Worm (Caenorhabditis elegans): ENCODE results near the gene nlp-36.

nlp-36 gene

DNA sequence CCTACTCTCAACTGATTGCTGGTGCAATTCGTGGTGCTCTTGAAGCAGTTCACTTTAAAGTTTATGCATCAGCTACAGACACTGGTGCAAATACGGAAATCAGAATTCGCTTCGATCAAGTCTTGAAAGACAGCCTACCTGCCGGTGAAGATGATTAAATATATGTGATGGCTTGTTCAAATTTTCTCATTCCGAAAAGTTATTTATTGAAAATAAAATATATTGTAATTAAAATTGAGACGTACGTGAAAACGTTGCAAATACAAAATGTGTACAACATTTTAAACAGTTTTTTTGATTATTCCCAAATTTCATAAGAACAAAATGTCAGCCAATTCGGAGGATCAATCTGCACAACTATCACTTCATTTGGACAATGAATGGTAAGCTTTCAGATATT is 38.3 kb downstream of the nlp-36 start, which contains the start of gene ZK1098.6:
TSS of gene ZK1098.6 (plus strand) at position 301 of the 400 bp plus-strand sequence.
- TF ChIP-seq lin-39 (tag; optimal IDR thresholded peaks at IDR 0.05), result no peak
- no peak for TF ChIP-seq crh-2 (tag; optimal IDR thresholded peaks at IDR 0.05)
- no peak for TF ChIP-seq zag-1 (tag; optimal IDR thresholded peaks at IDR 0.05)
- TF ChIP-seq blmp-1 (tag; optimal IDR thresholded peaks at IDR 0.05; ENCODE audit: insufficient read depth), result no peak
- no peak for TF ChIP-seq ama-1 (optimal IDR thresholded peaks at IDR 0.05)

DNA sequence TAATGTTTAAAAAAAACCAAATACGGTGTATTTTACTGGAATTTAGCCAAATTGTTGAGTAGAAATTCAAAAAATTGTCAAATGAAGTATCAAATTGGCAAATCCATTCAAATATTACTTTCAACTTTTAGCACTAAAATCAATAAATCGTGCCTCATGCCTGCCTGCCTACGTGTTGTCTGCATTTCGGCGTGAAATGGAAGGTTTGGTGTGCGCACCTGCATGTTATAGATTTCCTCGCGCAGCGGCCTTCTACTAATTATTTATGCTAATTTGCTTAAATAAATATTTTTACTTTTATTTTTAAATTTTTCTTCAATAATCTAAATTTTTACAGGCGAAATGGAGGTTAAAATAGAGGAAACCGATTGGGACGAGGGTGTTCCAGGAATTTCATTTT is 40.3 kb downstream of the nlp-36 start, which contains the start of gene ZK1098.2:
TSS of gene ZK1098.2 (plus strand) at position 336 of the 400 bp plus-strand sequence.
- TF ChIP-seq mab-5 (tag; optimal IDR thresholded peaks at IDR 0.05), result no peak
- TF ChIP-seq nhr-6 (tag; optimal IDR thresholded peaks at IDR 0.05), result no peak
- peak in 1 of 2 experiments; percentile 56 for TF ChIP-seq lsy-2 (tag; optimal IDR thresholded peaks at IDR 0.05)
- TF ChIP-seq crh-2 (tag; optimal IDR thresholded peaks at IDR 0.05), result peak; percentile 60
- no peak for TF ChIP-seq ceh-16 (tag; optimal IDR thresholded peaks at IDR 0.05)
- peak; percentile 31 for TF ChIP-seq unc-55 (GFP tag; optimal IDR thresholded peaks at IDR 0.05)
- peak; percentile 48 for TF ChIP-seq C34F6.9 (tag; optimal IDR thresholded peaks at IDR 0.05)

DNA sequence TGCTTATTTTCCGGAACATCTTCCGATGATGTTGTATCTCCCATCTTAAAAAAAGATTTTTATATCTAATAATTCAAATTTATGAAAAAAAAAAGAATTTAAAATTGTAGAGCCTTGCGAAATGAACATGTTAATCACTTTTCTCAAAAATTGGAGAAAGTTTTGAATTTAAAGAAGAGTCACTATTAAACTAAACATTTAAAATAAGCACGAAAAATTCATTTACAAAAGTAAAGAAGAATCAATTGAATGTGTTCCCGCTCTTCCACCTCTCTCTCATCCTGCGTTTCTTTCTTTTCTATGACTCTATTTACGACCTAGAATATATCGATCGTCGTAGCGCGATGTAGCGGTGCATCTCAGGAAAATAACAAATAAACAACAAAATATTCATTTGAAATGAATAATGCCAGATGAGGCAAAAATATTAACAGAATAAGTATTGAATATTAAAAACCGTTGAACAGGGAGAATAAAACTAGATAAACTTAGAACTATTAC is 50.2 kb downstream of the nlp-36 start, which contains the start of gene ZK1098.3:
TSS of gene ZK1098.3 (minus strand) at position 51 of the 501 bp plus-strand sequence.
- TF ChIP-seq lsy-2 (tag; optimal IDR thresholded peaks at IDR 0.05) (peak in 1 of 2 experiments; percentile 60), C34F6.9 (tag; optimal IDR thresholded peaks at IDR 0.05) (peak; percentile 65), R02D3.7 (tag; optimal IDR thresholded peaks at IDR 0.05) (no peak), unc-55 (GFP tag; optimal IDR thresholded peaks at IDR 0.05) (peak; percentile 51), lin-13 (GFP tag; optimal IDR thresholded peaks at IDR 0.05) (peak; percentile 16)
